Worm (Caenorhabditis elegans) whole organism, L4/young adult: ENCODE measurements around the gene his-71.

Experiments
- W03F9.2 ChIP-seq: fragments of 150-350 bp; optimal IDR thresholded peaks from 2 replicates; lab custom pipeline; 2014; ENCODE audit warnings: missing biosample characterization, missing genetic modification characterization
- him-1 ChIP-seq: sonication (generic microtip); optimal IDR thresholded peaks from 2 replicates; lab custom pipeline; 2016; ENCODE audit warnings: missing genotype, missing genetic modification reagents, missing genetic modification characterization, missing compliant biosample characterization

DNA sequence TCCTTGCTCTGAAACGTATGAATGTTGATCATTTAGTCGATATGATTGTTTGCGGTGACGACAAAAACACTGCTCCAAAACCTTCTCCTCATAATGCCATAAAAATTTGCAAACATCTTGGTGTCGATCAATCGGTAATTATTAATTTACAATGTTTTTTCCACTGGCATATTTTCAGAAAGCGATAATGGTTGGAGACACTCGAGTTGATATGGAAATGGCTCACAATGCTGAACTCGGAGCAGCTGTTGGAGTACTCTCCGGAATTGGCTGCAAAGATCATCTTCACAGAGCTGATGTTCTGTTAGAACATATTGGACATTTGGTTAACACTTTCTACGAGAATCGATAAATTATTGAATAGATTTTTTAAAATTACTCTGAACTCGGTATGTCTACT is 6.6 kb upstream of the his-71 start:
- no peak for TF ChIP-seq him-1 (tag; lab: Kevin White, UChicago)
- no peak for TF ChIP-seq W03F9.2 (tag; lab: Kevin White, UChicago)
